Worm (Caenorhabditis elegans): ENCODE results near the gene oac-50.

DNA sequence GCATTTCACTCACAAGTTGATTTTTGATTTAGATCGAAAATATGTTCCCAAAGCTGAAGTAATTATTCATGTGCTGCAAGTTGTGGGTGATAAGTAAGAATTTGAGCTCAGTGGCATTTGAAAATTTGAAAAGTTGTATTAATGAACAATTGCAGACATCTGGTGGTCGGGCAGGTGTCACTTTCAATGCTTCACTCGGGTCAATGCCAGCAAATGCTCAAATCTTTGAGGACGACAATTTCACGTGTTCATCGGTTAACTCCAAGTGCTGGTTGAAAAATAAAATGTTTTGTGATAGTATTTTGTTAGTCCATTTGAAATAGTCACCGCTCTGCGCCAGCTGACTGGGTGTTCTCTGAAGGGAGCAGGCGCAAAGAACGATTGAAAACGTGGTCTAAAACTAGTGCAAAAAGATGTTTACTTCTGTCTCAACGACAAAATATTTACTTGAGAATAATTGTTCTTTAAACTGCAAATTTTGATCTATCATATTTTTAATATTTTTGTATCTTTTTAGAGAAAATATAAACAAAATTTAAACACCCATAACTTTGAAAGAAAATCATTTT, 20.8 kb upstream of the oac-50 start:
- TF ChIP-seq zag-1 (tag; optimal IDR thresholded peaks at IDR 0.05): no peak
- TF ChIP-seq unc-39 (tag; optimal IDR thresholded peaks at IDR 0.05): no peak
- TF ChIP-seq ama-1 (optimal IDR thresholded peaks at IDR 0.05): no peak
- no peak for TF ChIP-seq nhr-43 (tag; optimal IDR thresholded peaks at IDR 0.05; ENCODE audit: poor library complexity, severe bottlenecking)
